Fruit fly (Drosophila melanogaster): ENCODE results near the gene RpS17.

DNA sequence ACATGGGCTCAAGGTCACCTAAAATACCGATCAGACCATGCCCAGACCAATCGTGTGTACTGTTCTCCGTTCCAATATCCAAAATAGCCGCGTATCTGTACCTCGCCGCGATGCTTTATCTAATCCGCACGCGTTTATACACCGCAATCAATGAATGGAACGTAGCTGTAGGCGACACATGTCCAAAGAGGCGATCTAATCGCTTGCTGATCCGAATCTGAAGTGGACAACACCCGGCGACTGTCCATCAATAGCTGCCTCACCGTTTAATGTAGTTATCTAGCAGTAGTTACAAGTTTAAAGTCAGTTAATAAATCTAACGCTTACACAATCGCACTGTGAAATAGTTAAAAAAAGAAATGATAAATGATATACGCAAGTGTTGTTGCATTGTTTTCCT, 22.8 kb upstream of the RpS17 start:
- TF ChIP-seq cyc (GFP tag; optimal IDR thresholded peaks at IDR 0.05) (no peak), Blimp-1 (GFP tag; optimal IDR thresholded peaks at IDR 0.05) (no peak), dsx (GFP tag; optimal IDR thresholded peaks at IDR 0.05; ENCODE audit: poor library complexity, severe bottlenecking) (no peak), Eip75B (GFP tag; optimal IDR thresholded peaks at IDR 0.05) (no peak), CG11902 (GFP tag; optimal IDR thresholded peaks at IDR 0.05) (no peak), CG16779 (tag; optimal IDR thresholded peaks at IDR 0.05) (no peak), CG8319 (GFP tag; optimal IDR thresholded peaks at IDR 0.05) (no peak), CG32006 (GFP tag; optimal IDR thresholded peaks at IDR 0.05) (no peak), Sox14 (GFP tag; optimal IDR thresholded peaks at IDR 0.05) (no peak), spab (GFP tag; optimal IDR thresholded peaks at IDR 0.05) (no peak), CG6808 (GFP tag; optimal IDR thresholded peaks at IDR 0.05) (no peak), Sox15 (GFP tag; optimal IDR thresholded peaks at IDR 0.05) (no peak)
